Worm (Caenorhabditis elegans) whole organism, L2 larva: ENCODE measurements around the gene F49F1.14.

ENCODE experiments used
- C34F6.9 ChIP-seq: fragments of 150-350 bp; optimal IDR thresholded peaks from 2 replicates; lab custom pipeline; 2014; ENCODE audit warnings: missing biosample characterization, missing genetic modification characterization
- F13H6.1 ChIP-seq: sonication (generic microtip); optimal IDR thresholded peaks from 2 replicates; lab custom pipeline; 2016; ENCODE audit warnings: missing genetic modification characterization, missing compliant biosample characterization
- R02D3.7 ChIP-seq: fragments of 150-350 bp; optimal IDR thresholded peaks from 2 replicates; lab custom pipeline; 2014; ENCODE audit warnings: missing biosample characterization, missing genetic modification characterization
- Y55F3AM.14 ChIP-seq: fragments of 200-800 bp; sonication (Bioruptor generic); optimal IDR thresholded peaks from 2 replicates; lab custom pipeline; 2018; ENCODE audit warnings: mild to moderate bottlenecking, missing genetic modification characterization, missing compliant biosample characterization
- ZK546.5 ChIP-seq: sonication (generic microtip); optimal IDR thresholded peaks from 2 replicates; lab custom pipeline; 2017; ENCODE audit warnings: missing biosample characterization, missing genetic modification characterization
- alr-1 ChIP-seq: fragments of 150-350 bp; optimal IDR thresholded peaks from 2 replicates; lab custom pipeline; 2014; ENCODE audit warnings: missing biosample characterization, missing genetic modification characterization
- aly-2 ChIP-seq: fragments of 150-350 bp; optimal IDR thresholded peaks from 2 replicates; lab custom pipeline; 2014; ENCODE audit warnings: missing biosample characterization, missing genetic modification characterization
- ama-1 ChIP-seq: fragments of 150-350 bp; optimal IDR thresholded peaks from 2 replicates; lab custom pipeline; 2018; ENCODE audit warnings: inconsistent platforms
- blmp-1 ChIP-seq: sonication (generic microtip); optimal IDR thresholded peaks from 2 replicates; lab custom pipeline; 2017; ENCODE audit warnings: missing genetic modification characterization, mild to moderate bottlenecking, missing compliant biosample characterization, antibody characterized with exemption, moderate library complexity; ENCODE audit not compliant: insufficient read depth
- ceh-16 ChIP-seq: fragments of 150-350 bp; optimal IDR thresholded peaks from 2 replicates; lab custom pipeline; 2014; ENCODE audit warnings: missing biosample characterization, missing genetic modification characterization
- ceh-82 ChIP-seq: fragments of 150-350 bp; optimal IDR thresholded peaks from 2 replicates; lab custom pipeline; 2014; ENCODE audit warnings: missing biosample characterization, missing genetic modification characterization
- crh-2 ChIP-seq: sonication (generic microtip); optimal IDR thresholded peaks from 2 replicates; lab custom pipeline; 2017; ENCODE audit warnings: missing biosample characterization, missing genetic modification characterization
- dmd-4 ChIP-seq: sonication (generic microtip); optimal IDR thresholded peaks from 2 replicates; lab custom pipeline; 2017; ENCODE audit warnings: missing biosample characterization, missing genetic modification characterization
- egl-27 ChIP-seq: sonication (generic microtip); optimal IDR thresholded peaks from 3 replicates; lab custom pipeline; 2017; ENCODE audit warnings: missing biosample characterization, missing genetic modification reagents, missing genetic modification characterization
- elt-1 ChIP-seq: fragments of 150-350 bp; optimal IDR thresholded peaks from 2 replicates; lab custom pipeline; 2014; ENCODE audit warnings: missing biosample characterization, missing genetic modification characterization
- elt-3 ChIP-seq: sonication (generic microtip); optimal IDR thresholded peaks from 2 replicates; lab custom pipeline; 2017; ENCODE audit warnings: missing biosample characterization, missing genetic modification characterization
- fos-1 ChIP-seq: fragments of 150-350 bp; optimal IDR thresholded peaks from 2 replicates; lab custom pipeline; 2014; ENCODE audit warnings: missing biosample characterization, missing genetic modification characterization
- gmeb-1 ChIP-seq: fragments of 150-350 bp; optimal IDR thresholded peaks from 2 replicates; lab custom pipeline; 2014; ENCODE audit warnings: missing biosample characterization, missing genetic modification characterization
- lin-11 ChIP-seq: fragments of 150-350 bp; sonication (generic microtip); optimal IDR thresholded peaks from 2 replicates; lab custom pipeline; 2014; ENCODE audit warnings: missing biosample characterization, missing genetic modification characterization, inconsistent platforms, mixed read lengths
- lin-13 ChIP-seq: fragments of 150-350 bp; optimal IDR thresholded peaks from 2 replicates; lab custom pipeline; 2014; ENCODE audit warnings: missing biosample characterization, missing genetic modification reagents, missing genetic modification characterization
- lin-39 ChIP-seq: fragments of 150-350 bp; optimal IDR thresholded peaks from 2 replicates; lab custom pipeline; 2014; ENCODE audit warnings: missing biosample characterization, missing genetic modification reagents, missing genetic modification characterization
- lsy-2 ChIP-seq, 2 experiments: fragments of 150-350 bp in 1 of 2; sonication (generic microtip) in 1 of 2; optimal IDR thresholded peaks; 2 replicates each; lab custom pipeline; 2014 to 2017; ENCODE audit warnings: missing biosample characterization in 2 of 2, missing genetic modification characterization in 2 of 2
- mab-5 ChIP-seq: fragments of 150-350 bp; optimal IDR thresholded peaks from 2 replicates; lab custom pipeline; 2014; ENCODE audit warnings: missing biosample characterization, missing genetic modification characterization
- mbf-1 ChIP-seq: sonication (generic microtip); optimal IDR thresholded peaks from 2 replicates; lab custom pipeline; 2017; ENCODE audit warnings: missing biosample characterization, missing genetic modification characterization
- mdl-1 ChIP-seq, 2 experiments: fragments of 150-350 bp in 1 of 2; sonication (generic microtip) in 1 of 2; optimal IDR thresholded peaks; 2 replicates each; lab custom pipeline; 2017; ENCODE audit warnings: missing biosample characterization in 2 of 2, missing genetic modification characterization in 2 of 2
- nhr-10 ChIP-seq: sonication (generic microtip); optimal IDR thresholded peaks from 2 replicates; lab custom pipeline; 2017; ENCODE audit warnings: missing biosample characterization, missing genetic modification characterization
- nhr-11 ChIP-seq: fragments of 150-350 bp; optimal IDR thresholded peaks from 2 replicates; lab custom pipeline; 2014; ENCODE audit warnings: missing biosample characterization, missing genetic modification characterization
- nhr-12 ChIP-seq: fragments of 150-350 bp; optimal IDR thresholded peaks from 2 replicates; lab custom pipeline; 2014; ENCODE audit warnings: missing biosample characterization, missing genetic modification characterization
- nhr-129 ChIP-seq: fragments of 150-350 bp; optimal IDR thresholded peaks from 2 replicates; lab custom pipeline; 2014; ENCODE audit warnings: missing biosample characterization, missing genetic modification characterization
- nhr-21 ChIP-seq: fragments of 150-350 bp; optimal IDR thresholded peaks from 2 replicates; lab custom pipeline; 2014; ENCODE audit warnings: missing biosample characterization, missing genetic modification characterization
- nhr-23 ChIP-seq: fragments of 150-350 bp; optimal IDR thresholded peaks from 2 replicates; lab custom pipeline; 2014; ENCODE audit warnings: missing biosample characterization, missing genetic modification reagents, missing genetic modification characterization
- nhr-237 ChIP-seq: fragments of 150-350 bp; optimal IDR thresholded peaks from 2 replicates; lab custom pipeline; 2014; ENCODE audit warnings: missing biosample characterization, missing genetic modification characterization
- nhr-25 ChIP-seq: fragments of 150-350 bp; sonication (generic microtip); optimal IDR thresholded peaks from 3 replicates; lab custom pipeline; 2014; ENCODE audit warnings: missing biosample characterization, missing genetic modification characterization
- nhr-6 ChIP-seq: fragments of 150-350 bp; optimal IDR thresholded peaks from 2 replicates; lab custom pipeline; 2014; ENCODE audit warnings: missing biosample characterization, missing genetic modification characterization
- nhr-77 ChIP-seq: fragments of 150-350 bp; optimal IDR thresholded peaks from 2 replicates; lab custom pipeline; 2014; ENCODE audit warnings: missing biosample characterization, missing genetic modification characterization
- peb-1 ChIP-seq: fragments of 150-350 bp; optimal IDR thresholded peaks from 2 replicates; lab custom pipeline; 2014; ENCODE audit warnings: missing biosample characterization, missing genetic modification characterization
- sem-4 ChIP-seq: fragments of 150-350 bp; optimal IDR thresholded peaks from 2 replicates; lab custom pipeline; 2014; ENCODE audit warnings: missing biosample characterization, missing genetic modification reagents, missing genetic modification characterization
- skn-1 ChIP-seq: sonication (generic microtip); optimal IDR thresholded peaks from 2 replicates; lab custom pipeline; 2017; ENCODE audit warnings: missing biosample characterization, missing genetic modification characterization
- sma-3 ChIP-seq: sonication (generic microtip); optimal IDR thresholded peaks from 2 replicates; lab custom pipeline; 2016; ENCODE audit warnings: missing genetic modification reagents, missing genetic modification characterization, missing compliant biosample characterization
- sma-9 ChIP-seq, 2 experiments: fragments of 150-350 bp in 1 of 2; sonication (generic microtip) in 1 of 2; optimal IDR thresholded peaks; 2 replicates each; lab custom pipeline; 2014 to 2016; ENCODE audit warnings: missing genetic modification characterization in 2 of 2, mild to moderate bottlenecking in 1 of 2, missing biosample characterization in 1 of 2, missing compliant biosample characterization in 1 of 2, missing genetic modification reagents in 1 of 2, moderate library complexity in 1 of 2
- snpc-4 ChIP-seq: fragments of 150-350 bp; optimal IDR thresholded peaks from 2 replicates; lab custom pipeline; 2014; ENCODE audit warnings: missing biosample characterization, missing genetic modification characterization
- unc-39 ChIP-seq: fragments of 150-350 bp; optimal IDR thresholded peaks from 2 replicates; lab custom pipeline; 2014; ENCODE audit warnings: missing biosample characterization, missing genetic modification characterization
- unc-55 ChIP-seq: fragments of 150-350 bp; sonication (generic microtip); optimal IDR thresholded peaks from 3 replicates; lab custom pipeline; 2014; ENCODE audit warnings: missing biosample characterization, missing genetic modification reagents, missing genetic modification characterization
- unc-62 ChIP-seq: fragments of 150-350 bp; optimal IDR thresholded peaks from 2 replicates; lab custom pipeline; 2014; ENCODE audit warnings: missing biosample characterization, missing genetic modification reagents, missing genetic modification characterization
- zag-1 ChIP-seq: fragments of 150-350 bp; optimal IDR thresholded peaks from 2 replicates; lab custom pipeline; 2014; ENCODE audit warnings: missing biosample characterization, missing genetic modification characterization
- ztf-1 ChIP-seq: fragments of 200-800 bp; sonication (Bioruptor generic); conservative IDR thresholded peaks from 2 replicates; pipeline ENCODE4 v1.3.6; 2022; ENCODE audit warnings: missing genetic modification characterization, missing compliant biosample characterization
- ztf-11 ChIP-seq: sonication (generic microtip); optimal IDR thresholded peaks from 2 replicates; lab custom pipeline; 2017; ENCODE audit warnings: missing biosample characterization, missing genetic modification characterization
- ztf-4 ChIP-seq: fragments of 150-350 bp; optimal IDR thresholded peaks from 2 replicates; lab custom pipeline; 2014; ENCODE audit warnings: missing biosample characterization, missing genetic modification characterization

Gene F49F1.14

ce11 chrIV:4096940-4097339 lies 15.3 kb downstream of the F49F1.14 start:
- TF ChIP-seq lin-13 (GFP tag; lab: Kevin White, UChicago), result no peak
- TF ChIP-seq nhr-129 (tag; lab: Kevin White, UChicago), result peak; percentile 26

- TF ChIP-seq sma-3 (GFP tag; lab: Kevin White, UChicago) (no peak), unc-55 (GFP tag; lab: Kevin White, UChicago) (peak; percentile 0)
These were observed 17.9 kb downstream of the F49F1.14 start for ce11 chrIV:4094364-4094763.

ce11 chrIV:4093087-4093486 lies 19.2 kb downstream of the F49F1.14 start:
- TF ChIP-seq unc-39 (tag; lab: Kevin White, UChicago), result no peak
- TF ChIP-seq unc-62 (GFP tag; lab: Kevin White, UChicago), result no peak
- TF ChIP-seq elt-1 (tag; lab: Kevin White, UChicago), result no peak
- peak; percentile 91 for TF ChIP-seq F13H6.1
- TF ChIP-seq lin-11 (tag; lab: Kevin White, UChicago), result peak; percentile 4
- no peak for TF ChIP-seq nhr-77 (tag; lab: Kevin White, UChicago)
- TF ChIP-seq aly-2 (tag; lab: Kevin White, UChicago), result no peak
- peak in 1 of 2 experiments; percentile 58 for TF ChIP-seq mdl-1 (tag; optimal IDR thresholded peaks at IDR 0.05; lab: Kevin White, UChicago)
- TF ChIP-seq nhr-237 (tag; lab: Kevin White, UChicago), result peak; percentile 4
- TF ChIP-seq zag-1 (tag; lab: Kevin White, UChicago), result peak; percentile 54
- peak; percentile 54 for TF ChIP-seq sem-4 (tag; lab: Kevin White, UChicago)
- TF ChIP-seq peb-1 (tag; lab: Kevin White, UChicago), result no peak
- peak; percentile 90 for TF ChIP-seq fos-1 (tag; lab: Kevin White, UChicago)
- TF ChIP-seq snpc-4 (tag; lab: Kevin White, UChicago), result peak; percentile 49
- peak; percentile 69 for TF ChIP-seq nhr-129 (tag; lab: Kevin White, UChicago)
- peak; percentile 55 for TF ChIP-seq ztf-4 (tag; lab: Kevin White, UChicago)
- peak; percentile 78 for TF ChIP-seq C34F6.9
- TF ChIP-seq elt-3 (tag; lab: Kevin White, UChicago), result no peak
- TF ChIP-seq ztf-1 (GFP tag; lab: Robert Waterston, UW), result no peak
- no peak for TF ChIP-seq alr-1 (tag; lab: Kevin White, UChicago)
- no peak for TF ChIP-seq skn-1 (tag; lab: Kevin White, UChicago)
- peak; percentile 57 for TF ChIP-seq nhr-21 (tag; lab: Kevin White, UChicago)
- TF ChIP-seq ceh-16 (tag; lab: Kevin White, UChicago), result no peak
- peak; percentile 75 for TF ChIP-seq ceh-82 (tag; lab: Kevin White, UChicago)
- TF ChIP-seq crh-2 (tag; lab: Kevin White, UChicago), result peak; percentile 96
- peak; percentile 66 for TF ChIP-seq lin-13 (GFP tag; lab: Kevin White, UChicago)
- TF ChIP-seq ZK546.5 (tag; lab: Kevin White, UChicago), result no peak
- peak; percentile 67 for TF ChIP-seq egl-27 (tag; lab: Kevin White, UChicago)
- no peak for TF ChIP-seq lin-39 (tag; lab: Kevin White, UChicago)
- TF ChIP-seq blmp-1 (tag; lab: Kevin White, UChicago), result no peak
- no peak for TF ChIP-seq dmd-4 (tag; lab: Kevin White, UChicago)
- TF ChIP-seq lsy-2 (tag; optimal IDR thresholded peaks at IDR 0.05; lab: Kevin White, UChicago), result peak; percentile 62 to 83
- no peak for TF ChIP-seq ztf-11
- peak; percentile 44 for TF ChIP-seq nhr-6 (tag; lab: Kevin White, UChicago)
- TF ChIP-seq Y55F3AM.14 (GFP tag; lab: Kevin White, UChicago), result peak; percentile 26
- peak; percentile 67 for TF ChIP-seq gmeb-1
- TF ChIP-seq nhr-23 (tag; lab: Kevin White, UChicago), result no peak
- TF ChIP-seq unc-55 (GFP tag; lab: Kevin White, UChicago), result peak; percentile 84
- TF ChIP-seq sma-9 (GFP tag; optimal IDR thresholded peaks at IDR 0.05; lab: Kevin White, UChicago), result peak; percentile 89
- TF ChIP-seq sma-9 (tag; optimal IDR thresholded peaks at IDR 0.05; lab: Kevin White, UChicago), result no peak
- no peak for TF ChIP-seq nhr-12 (tag; lab: Kevin White, UChicago)
- no peak for TF ChIP-seq ama-1 (lab: Kevin White, UChicago)
- TF ChIP-seq sma-3 (GFP tag; lab: Kevin White, UChicago), result peak; percentile 84
- no peak for TF ChIP-seq mbf-1 (tag; lab: Kevin White, UChicago)
- TF ChIP-seq nhr-11 (tag; lab: Kevin White, UChicago), result no peak
- TF ChIP-seq R02D3.7 (tag; lab: Kevin White, UChicago), result no peak
- no peak for TF ChIP-seq nhr-10 (tag; lab: Kevin White, UChicago)
- peak; percentile 51 for TF ChIP-seq nhr-25 (tag; lab: Kevin White, UChicago)
- TF ChIP-seq mab-5 (tag; lab: Kevin White, UChicago), result peak; percentile 23
